Worm (Caenorhabditis elegans): ENCODE measurements around the gene del-7.

DNA sequence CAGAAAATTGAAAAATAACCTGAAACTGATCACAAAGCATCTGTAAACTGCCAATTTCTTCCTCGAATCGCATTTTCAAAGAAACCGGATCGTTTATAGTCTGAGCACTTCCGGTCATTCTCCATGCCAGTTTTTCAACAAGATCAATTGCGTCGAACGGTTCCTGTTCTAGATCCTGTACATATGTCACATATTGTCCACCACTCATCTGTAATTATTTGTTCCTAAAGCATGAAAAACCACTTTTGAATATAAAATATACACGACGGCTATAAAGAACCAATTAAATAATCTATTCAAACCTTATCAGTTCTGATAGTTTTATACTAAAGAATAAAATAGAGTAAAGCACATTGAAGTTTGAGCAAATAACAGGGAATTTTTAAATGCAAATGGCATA lies 22.1 kb downstream of the del-7 start, which contains the start of gene sec-10:
- no peak for TF ChIP-seq pha-4 (tag; optimal IDR thresholded peaks at IDR 0.05)
- no peak for TF ChIP-seq T23F11.4 (GFP tag; optimal IDR thresholded peaks at IDR 0.05)
- TF ChIP-seq K02D7.2 (tag; optimal IDR thresholded peaks at IDR 0.05) = no peak
- TF ChIP-seq sdc-2 (tag; optimal IDR thresholded peaks at IDR 0.05) = no peak
- TF ChIP-seq nhr-11 (tag; optimal IDR thresholded peaks at IDR 0.05) = no peak
- TF ChIP-seq hlh-15 (tag; optimal IDR thresholded peaks at IDR 0.05) = no peak
- TF ChIP-seq nhr-232 (tag; optimal IDR thresholded peaks at IDR 0.05) = no peak
- TF ChIP-seq C08G9.2 (tag; optimal IDR thresholded peaks at IDR 0.05) = no peak
- no peak for TF ChIP-seq ztf-16 (tag; optimal IDR thresholded peaks at IDR 0.05)
- TF ChIP-seq nfya-1 (tag; optimal IDR thresholded peaks at IDR 0.05) = no peak
- no peak for TF ChIP-seq rnt-1 (tag; optimal IDR thresholded peaks at IDR 0.05)
- TF ChIP-seq fax-1 (tag; optimal IDR thresholded peaks at IDR 0.05) = no peak
- TF ChIP-seq ceh-18 (tag; optimal IDR thresholded peaks at IDR 0.05) = no peak
- TF ChIP-seq odd-2 (tag; optimal IDR thresholded peaks at IDR 0.05) = no peak

Measured in whole organism, late embryonic.